Worm (Caenorhabditis elegans) whole organism, late embryonic: Measurements from ENCODE around the gene C25A6.1.

Experiments used
- C38D4.7 ChIP-seq: fragments of 200-800 bp; sonication (Bioruptor generic); optimal IDR thresholded peaks from 2 replicates; lab custom pipeline; 2018; ENCODE audit warnings: mild to moderate bottlenecking, missing genetic modification characterization, moderate library complexity, missing compliant biosample characterization
- F13H6.1 ChIP-seq: sonication (generic microtip); optimal IDR thresholded peaks from 2 replicates; lab custom pipeline; 2016; ENCODE audit warnings: missing genetic modification characterization, missing compliant biosample characterization
- T23F11.4 ChIP-seq: fragments of 200-800 bp; sonication (Bioruptor generic); optimal IDR thresholded peaks from 2 replicates; lab custom pipeline; 2018; ENCODE audit warnings: mild to moderate bottlenecking, missing genetic modification characterization, missing compliant biosample characterization
- Y22D7AL.16 ChIP-seq: sonication (generic microtip); optimal IDR thresholded peaks from 2 replicates; lab custom pipeline; 2016; ENCODE audit warnings: missing genetic modification characterization, missing compliant biosample characterization
- ahr-1 ChIP-seq: sonication (generic microtip); optimal IDR thresholded peaks from 2 replicates; lab custom pipeline; 2016; ENCODE audit warnings: missing genetic modification characterization, missing compliant biosample characterization
- ama-1 ChIP-seq: fragments of 150-350 bp; optimal IDR thresholded peaks from 2 replicates; lab custom pipeline; 2014
- ceh-18 ChIP-seq: sonication (generic microtip); optimal IDR thresholded peaks from 2 replicates; lab custom pipeline; 2016; ENCODE audit warnings: missing genetic modification characterization, missing compliant biosample characterization
- ceh-19 ChIP-seq: fragments of 200-800 bp; sonication (Bioruptor generic); optimal IDR thresholded peaks from 2 replicates; lab custom pipeline; 2018; ENCODE audit warnings: mild to moderate bottlenecking, missing genetic modification characterization, missing compliant biosample characterization
- ceh-2 ChIP-seq: sonication (generic microtip); optimal IDR thresholded peaks from 2 replicates; lab custom pipeline; 2016; ENCODE audit warnings: missing genotype, missing genetic modification characterization, missing compliant biosample characterization
- ceh-22 ChIP-seq: sonication (generic microtip); optimal IDR thresholded peaks from 2 replicates; lab custom pipeline; 2017; ENCODE audit warnings: missing biosample characterization, missing genetic modification characterization
- ceh-31 ChIP-seq: sonication (generic microtip); optimal IDR thresholded peaks from 2 replicates; lab custom pipeline; 2016; ENCODE audit warnings: missing genetic modification characterization, missing compliant biosample characterization
- ceh-34 ChIP-seq: sonication (generic microtip); optimal IDR thresholded peaks from 2 replicates; lab custom pipeline; 2016; ENCODE audit warnings: mild to moderate bottlenecking, missing genetic modification characterization, missing compliant biosample characterization
- ceh-45 ChIP-seq: fragments of 200-800 bp; sonication (Bioruptor generic); IDR thresholded peaks from 2 replicates; pipeline ENCODE4 v1.3.6; 2022; ENCODE audit warnings: missing genetic modification reagents, missing genetic modification characterization, missing compliant biosample characterization
- ceh-6 ChIP-seq: fragments of 200-800 bp; sonication (Bioruptor generic); optimal IDR thresholded peaks from 2 replicates; lab custom pipeline; 2018; ENCODE audit warnings: mild to moderate bottlenecking, missing genetic modification characterization, missing compliant biosample characterization
- che-1 ChIP-seq: sonication (generic microtip); optimal IDR thresholded peaks from 2 replicates; lab custom pipeline; 2016; ENCODE audit warnings: mild to moderate bottlenecking, missing genetic modification characterization, missing compliant biosample characterization
- elt-4 ChIP-seq: sonication (generic microtip); optimal IDR thresholded peaks from 2 replicates; lab custom pipeline; 2016; ENCODE audit warnings: missing genetic modification characterization, missing compliant biosample characterization
- ets-4 ChIP-seq: sonication (generic microtip); optimal IDR thresholded peaks from 2 replicates; lab custom pipeline; 2016; ENCODE audit warnings: missing genetic modification characterization, missing compliant biosample characterization
- fkh-6 ChIP-seq: sonication (generic microtip); optimal IDR thresholded peaks from 2 replicates; lab custom pipeline; 2016; ENCODE audit warnings: missing genetic modification characterization, missing compliant biosample characterization
- gmeb-2 ChIP-seq: sonication (generic microtip); optimal IDR thresholded peaks from 2 replicates; lab custom pipeline; 2016; ENCODE audit warnings: missing genetic modification characterization, inconsistent platforms, missing compliant biosample characterization
- hlh-13 ChIP-seq: fragments of 200-800 bp; sonication (Bioruptor generic); optimal IDR thresholded peaks from 2 replicates; lab custom pipeline; 2018; ENCODE audit warnings: mild to moderate bottlenecking, missing genetic modification characterization, missing compliant biosample characterization
- hlh-15 ChIP-seq: sonication (generic microtip); optimal IDR thresholded peaks from 2 replicates; lab custom pipeline; 2016; ENCODE audit warnings: missing genetic modification characterization, missing compliant biosample characterization
- lim-6 ChIP-seq: sonication (generic microtip); optimal IDR thresholded peaks from 2 replicates; lab custom pipeline; 2016; ENCODE audit warnings: missing genetic modification characterization, missing compliant biosample characterization
- lin-11 ChIP-seq: fragments of 200-800 bp; sonication (Bioruptor generic); optimal IDR thresholded peaks from 2 replicates; lab custom pipeline; 2018; ENCODE audit warnings: mild to moderate bottlenecking, missing genetic modification characterization, missing compliant biosample characterization
- mec-3 ChIP-seq: sonication (generic microtip); optimal IDR thresholded peaks from 2 replicates; lab custom pipeline; 2016; ENCODE audit warnings: borderline replicate concordance, missing genetic modification characterization, missing compliant biosample characterization
- nfya-1 ChIP-seq: sonication (generic microtip); optimal IDR thresholded peaks from 2 replicates; lab custom pipeline; 2017; ENCODE audit warnings: missing genetic modification characterization, mild to moderate bottlenecking, missing compliant biosample characterization, antibody characterized with exemption, moderate library complexity
- nhr-11 ChIP-seq: fragments of 150-350 bp; optimal IDR thresholded peaks from 2 replicates; lab custom pipeline; 2014; ENCODE audit warnings: missing biosample characterization, missing genetic modification characterization
- nhr-232 ChIP-seq: sonication (generic microtip); optimal IDR thresholded peaks from 2 replicates; lab custom pipeline; 2016; ENCODE audit warnings: missing genetic modification characterization, missing compliant biosample characterization
- odd-2 ChIP-seq: sonication (generic microtip); optimal IDR thresholded peaks from 2 replicates; lab custom pipeline; 2017; ENCODE audit warnings: antibody characterized with exemption, mild to moderate bottlenecking, missing genetic modification characterization, missing compliant biosample characterization
- pat-9 ChIP-seq: fragments of 200-800 bp; sonication (Bioruptor generic); optimal IDR thresholded peaks from 2 replicates; lab custom pipeline; 2018; ENCODE audit warnings: mild to moderate bottlenecking, missing genetic modification characterization, moderate library complexity, missing compliant biosample characterization
- pha-2 ChIP-seq: sonication (generic microtip); optimal IDR thresholded peaks from 2 replicates; lab custom pipeline; 2017; ENCODE audit warnings: mild to moderate bottlenecking, missing genetic modification characterization, missing compliant biosample characterization
- pha-4 ChIP-seq: fragments of 150-350 bp; optimal IDR thresholded peaks from 2 replicates; lab custom pipeline; 2018; ENCODE audit warnings: missing biosample characterization, missing genetic modification reagents, missing genetic modification characterization
- pqm-1 ChIP-seq: sonication (generic microtip); optimal IDR thresholded peaks from 2 replicates; lab custom pipeline; 2016; ENCODE audit warnings: missing genetic modification characterization, missing compliant biosample characterization
- pros-1 ChIP-seq: fragments of 150-350 bp; optimal IDR thresholded peaks from 2 replicates; lab custom pipeline; 2014; ENCODE audit warnings: missing biosample characterization, missing genetic modification reagents, missing genetic modification characterization
- sox-2 ChIP-seq: fragments of 200-800 bp; sonication (Bioruptor generic); IDR thresholded peaks from 2 replicates; pipeline ENCODE4 v1.3.6; 2022; ENCODE audit warnings: missing genetic modification reagents, missing genetic modification characterization, missing compliant biosample characterization
- sox-4 ChIP-seq: sonication (generic microtip); optimal IDR thresholded peaks from 2 replicates; lab custom pipeline; 2017; ENCODE audit warnings: mild to moderate bottlenecking, missing genetic modification characterization, inconsistent platforms, missing compliant biosample characterization
- ttx-3 ChIP-seq: sonication (generic microtip); optimal IDR thresholded peaks from 2 replicates; lab custom pipeline; 2016; ENCODE audit warnings: missing genetic modification reagents, missing genetic modification characterization, missing compliant biosample characterization
- unc-86 ChIP-seq: sonication (generic microtip); optimal IDR thresholded peaks from 2 replicates; lab custom pipeline; 2016; ENCODE audit warnings: missing genetic modification characterization, missing compliant biosample characterization
- zip-5 ChIP-seq: sonication (generic microtip); optimal IDR thresholded peaks from 2 replicates; lab custom pipeline; 2016; ENCODE audit warnings: missing genetic modification characterization, missing compliant biosample characterization

The C25A6.1 gene

DNA sequence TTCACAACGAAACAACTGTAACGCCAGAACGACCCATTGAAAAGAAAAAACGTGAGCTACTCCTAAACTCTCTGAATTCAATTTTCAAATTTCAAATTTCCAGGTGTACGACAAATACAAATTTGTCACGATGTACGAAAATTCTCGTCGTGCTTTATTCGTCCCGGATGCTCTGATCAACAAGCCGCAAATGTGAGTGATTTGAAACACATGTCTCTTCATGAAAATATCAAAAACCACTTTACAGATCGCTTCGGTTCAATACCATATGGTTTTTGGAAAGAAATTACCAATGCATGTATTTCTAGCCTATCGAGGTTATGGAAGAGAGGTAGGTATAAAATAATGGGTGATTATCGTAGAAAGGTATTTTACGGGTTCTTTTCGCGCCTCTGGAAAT lies 38.7 kb downstream of the C25A6.1 start:
- TF ChIP-seq unc-86: no peak
- no peak for TF ChIP-seq C38D4.7 (GFP tag; lab: Kevin White, UChicago)
- TF ChIP-seq lin-11 (tag; lab: Kevin White, UChicago): no peak
- TF ChIP-seq nhr-11 (tag; lab: Kevin White, UChicago): no peak
- TF ChIP-seq ceh-34 (tag; lab: Kevin White, UChicago): no peak
- no peak for TF ChIP-seq ceh-2 (tag; lab: Kevin White, UChicago)
- TF ChIP-seq nhr-232: no peak
- TF ChIP-seq pqm-1: no peak
- no peak for TF ChIP-seq ceh-6 (GFP tag; lab: Kevin White, UChicago)
- no peak for TF ChIP-seq pros-1
- TF ChIP-seq pha-2 (tag; lab: Kevin White, UChicago): no peak
- TF ChIP-seq ets-4 (tag; lab: Kevin White, UChicago): no peak

DNA sequence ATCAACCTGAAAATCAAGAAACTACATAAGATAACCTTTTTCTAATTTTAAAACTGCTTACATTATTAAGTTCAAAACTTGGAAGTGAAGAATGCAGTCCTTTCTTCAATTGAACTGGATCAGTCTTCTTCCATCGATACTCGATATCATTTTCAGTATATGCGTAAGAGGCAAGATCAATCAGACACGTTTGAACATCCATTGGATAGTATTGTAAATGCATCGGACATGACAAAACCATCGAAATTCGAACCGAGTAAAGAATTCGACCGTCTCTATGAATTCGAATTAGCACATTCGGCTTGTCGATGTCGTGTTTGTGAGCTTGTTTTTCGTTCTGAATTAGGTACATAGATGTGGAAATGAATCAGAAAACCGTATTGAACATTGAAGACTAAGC lies 42.4 kb downstream of the C25A6.1 start:
- no peak for TF ChIP-seq ceh-18 (tag; lab: Kevin White, UChicago)
- TF ChIP-seq sox-2 (GFP tag; lab: Robert Waterston, UW): no peak
- TF ChIP-seq pat-9 (tag; lab: Kevin White, UChicago): no peak
- no peak for TF ChIP-seq ceh-22 (tag; lab: Kevin White, UChicago)
- TF ChIP-seq ceh-19: no peak
- no peak for TF ChIP-seq fkh-6
- no peak for TF ChIP-seq che-1 (tag; lab: Kevin White, UChicago)

DNA sequence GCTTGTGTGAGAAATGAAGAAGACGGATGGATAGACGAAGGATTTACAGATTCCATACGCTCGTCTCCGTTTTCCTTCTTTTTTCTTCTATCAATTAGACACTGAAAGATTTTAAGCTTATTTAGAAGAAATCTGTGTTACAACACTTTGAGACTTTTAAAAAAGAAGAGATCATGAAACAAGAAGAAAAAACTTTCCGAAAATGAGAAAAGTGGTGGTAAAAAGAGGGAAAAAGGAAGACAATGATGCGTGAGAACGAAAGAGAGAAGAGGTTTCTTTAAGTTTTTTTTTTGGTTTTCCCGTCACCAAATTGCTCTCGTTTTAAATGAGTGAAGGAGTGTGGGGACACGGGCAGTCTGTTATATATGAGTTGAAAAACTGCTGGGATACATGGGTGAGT lies 45.3 kb downstream of the C25A6.1 start, which contains the start of gene glc-3:
TSS of gene glc-3 (minus strand) at position 101 of the 400 bp plus-strand sequence.
- no peak for TF ChIP-seq lim-6 (tag; lab: Kevin White, UChicago)
- no peak for TF ChIP-seq F13H6.1 (tag; lab: Kevin White, UChicago)
- TF ChIP-seq nfya-1 (tag; lab: Kevin White, UChicago): no peak
- TF ChIP-seq ceh-45 (GFP tag; lab: Robert Waterston, UW): no peak
- TF ChIP-seq ceh-18 (tag; lab: Kevin White, UChicago): no peak
- TF ChIP-seq ttx-3 (tag; lab: Kevin White, UChicago): no peak
- no peak for TF ChIP-seq ceh-31 (tag; lab: Kevin White, UChicago)
- TF ChIP-seq hlh-15 (tag; lab: Kevin White, UChicago): no peak
- TF ChIP-seq ahr-1: no peak
- no peak for TF ChIP-seq fkh-6

DNA sequence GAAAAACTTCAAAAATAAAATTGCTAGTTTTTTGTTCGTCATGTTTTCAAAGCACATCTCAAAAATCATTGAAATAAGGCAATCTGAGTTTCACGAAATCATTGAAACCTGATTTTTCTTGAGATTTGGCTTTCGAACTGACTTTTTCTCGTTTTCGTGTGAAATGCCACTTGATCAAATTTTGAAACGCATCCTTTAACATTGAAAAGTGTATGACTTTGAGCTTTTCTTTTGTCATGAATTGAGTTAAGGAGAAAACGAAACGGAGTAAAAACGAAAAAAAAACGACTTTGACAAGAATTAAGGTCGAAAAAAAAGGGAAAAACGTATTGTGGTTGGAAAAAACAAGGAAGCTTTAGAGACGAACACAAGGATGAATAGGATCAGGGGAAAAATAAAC lies 46.6 kb downstream of the C25A6.1 start:
- TF ChIP-seq unc-86: no peak
- TF ChIP-seq nfya-1 (tag; lab: Kevin White, UChicago): no peak
- TF ChIP-seq gmeb-2 (tag; lab: Kevin White, UChicago): no peak
- no peak for TF ChIP-seq T23F11.4 (GFP tag; lab: Kevin White, UChicago)
- no peak for TF ChIP-seq hlh-15 (tag; lab: Kevin White, UChicago)
- no peak for TF ChIP-seq sox-4 (tag; lab: Kevin White, UChicago)
- TF ChIP-seq pqm-1: no peak
- no peak for TF ChIP-seq ceh-6 (GFP tag; lab: Kevin White, UChicago)
- no peak for TF ChIP-seq pha-4 (tag; lab: Kevin White, UChicago)
- no peak for TF ChIP-seq Y22D7AL.16 (tag; lab: Kevin White, UChicago)
- no peak for TF ChIP-seq mec-3
- no peak for TF ChIP-seq elt-4 (tag; lab: Kevin White, UChicago)
- no peak for TF ChIP-seq odd-2 (tag; lab: Kevin White, UChicago)
- no peak for TF ChIP-seq lim-6 (tag; lab: Kevin White, UChicago)
- no peak for TF ChIP-seq ceh-22 (tag; lab: Kevin White, UChicago)
- no peak for TF ChIP-seq zip-5 (tag; lab: Kevin White, UChicago)
- no peak for TF ChIP-seq ama-1 (lab: Kevin White, UChicago)
- TF ChIP-seq hlh-13 (GFP tag; lab: Kevin White, UChicago): no peak
